Worm (Caenorhabditis elegans) whole organism, L1 larva: Measurements from ENCODE around the gene C07E3.3.

ENCODE experiments used
- F16B12.6 ChIP-seq: fragments of 150-350 bp; optimal IDR thresholded peaks from 2 replicates; lab custom pipeline; 2014; ENCODE audit warnings: missing biosample characterization, missing genetic modification characterization
- aha-1 ChIP-seq: fragments of 150-350 bp; optimal IDR thresholded peaks from 2 replicates; lab custom pipeline; 2014; ENCODE audit warnings: missing biosample characterization, missing genetic modification characterization
- alr-1 ChIP-seq: fragments of 200-800 bp; sonication (Bioruptor generic); optimal IDR thresholded peaks from 2 replicates; lab custom pipeline; 2018; ENCODE audit warnings: borderline replicate concordance, mild to moderate bottlenecking, missing genetic modification characterization, missing compliant biosample characterization
- aly-2 ChIP-seq: fragments of 150-350 bp; optimal IDR thresholded peaks from 2 replicates; lab custom pipeline; 2014; ENCODE audit warnings: missing biosample characterization, missing genetic modification characterization
- ceh-63 ChIP-seq: fragments of 200-800 bp; sonication (Bioruptor generic); optimal IDR thresholded peaks from 2 replicates; lab custom pipeline; 2018; ENCODE audit warnings: mild to moderate bottlenecking, missing genetic modification characterization, missing compliant biosample characterization
- ceh-82 ChIP-seq, 3 experiments: fragments of 150-350 bp in 1 of 3; sonication (generic microtip) in 2 of 3; optimal IDR thresholded peaks; 2 replicates each; lab custom pipeline; 2014 to 2017; ENCODE audit warnings: missing biosample characterization in 3 of 3, missing genetic modification characterization in 3 of 3
- ces-1 ChIP-seq: fragments of 150-350 bp; optimal IDR thresholded peaks from 2 replicates; lab custom pipeline; 2014; ENCODE audit warnings: missing biosample characterization, missing genetic modification reagents, missing genetic modification characterization
- dpl-1 ChIP-seq, 3 experiments: fragments of 150-350 bp in 2 of 3; sonication (generic microtip) in 1 of 3; optimal IDR thresholded peaks; 2 replicates each; lab custom pipeline; 2014 to 2017; ENCODE audit warnings: missing biosample characterization in 3 of 3, missing genetic modification characterization in 3 of 3, missing genetic modification reagents in 3 of 3
- egl-13 ChIP-seq: sonication (generic microtip); optimal IDR thresholded peaks from 2 replicates; lab custom pipeline; 2016; ENCODE audit warnings: missing genotype, missing genetic modification reagents, missing genetic modification characterization, missing compliant biosample characterization
- fkh-10 ChIP-seq: sonication (generic microtip); optimal IDR thresholded peaks from 2 replicates; lab custom pipeline; 2017; ENCODE audit warnings: missing biosample characterization, missing genetic modification reagents, missing genetic modification characterization
- fkh-4 ChIP-seq: sonication (generic microtip); optimal IDR thresholded peaks from 2 replicates; lab custom pipeline; 2016; ENCODE audit warnings: missing compliant biosample characterization, missing genetic modification characterization, borderline replicate concordance
- grh-1 ChIP-seq: fragments of 200-800 bp; sonication (Bioruptor generic); IDR thresholded peaks from 2 replicates; pipeline ENCODE4 v1.3.6; 2022; ENCODE audit warnings: missing genetic modification reagents, missing genetic modification characterization, missing compliant biosample characterization
- hlh-17 ChIP-seq: fragments of 200-800 bp; sonication (Bioruptor generic); optimal IDR thresholded peaks from 2 replicates; lab custom pipeline; 2018; ENCODE audit warnings: missing genetic modification characterization, mild to moderate bottlenecking, missing compliant biosample characterization, moderate library complexity, borderline replicate concordance
- hpl-2 ChIP-seq: fragments of 150-350 bp; optimal IDR thresholded peaks from 2 replicates; lab custom pipeline; 2014; ENCODE audit warnings: missing biosample characterization, missing genetic modification reagents, missing genetic modification characterization
- irx-1 ChIP-seq: sonication (generic microtip); optimal IDR thresholded peaks from 2 replicates; lab custom pipeline; 2016; ENCODE audit warnings: missing genetic modification characterization, missing compliant biosample characterization
- isw-1 ChIP-seq: fragments of 200-800 bp; sonication (Bioruptor generic); IDR thresholded peaks from 2 replicates; pipeline ENCODE4 v1.3.6; 2022; ENCODE audit warnings: missing genetic modification characterization, missing compliant biosample characterization
- jun-1 ChIP-seq: fragments of 150-350 bp; optimal IDR thresholded peaks from 2 replicates; lab custom pipeline; 2014; ENCODE audit warnings: missing biosample characterization, missing genetic modification reagents, missing genetic modification characterization
- lin-13 ChIP-seq: fragments of 150-350 bp; optimal IDR thresholded peaks from 2 replicates; lab custom pipeline; 2014; ENCODE audit warnings: missing biosample characterization, missing genetic modification reagents, missing genetic modification characterization
- lin-14 ChIP-seq: fragments of 200-800 bp; sonication (Bioruptor generic); optimal IDR thresholded peaks from 2 replicates; lab custom pipeline; 2018; ENCODE audit warnings: mild to moderate bottlenecking, missing genetic modification characterization, moderate library complexity, missing compliant biosample characterization
- lsy-2 ChIP-seq, 2 experiments: fragments of 150-350 bp; optimal IDR thresholded peaks; 2 replicates each; lab custom pipeline; 2014; ENCODE audit warnings: missing biosample characterization in 2 of 2, missing genetic modification characterization in 2 of 2
- mdl-1 ChIP-seq, 2 experiments: fragments of 150-350 bp; optimal IDR thresholded peaks; 2 replicates each; lab custom pipeline; 2014 to 2017; ENCODE audit warnings: missing biosample characterization in 2 of 2, missing genetic modification characterization in 2 of 2, inconsistent platforms in 1 of 2
- mef-2 ChIP-seq: fragments of 150-350 bp; optimal IDR thresholded peaks from 2 replicates; lab custom pipeline; 2014; ENCODE audit warnings: missing biosample characterization, missing genetic modification characterization
- mep-1 ChIP-seq: fragments of 150-350 bp; optimal IDR thresholded peaks from 2 replicates; lab custom pipeline; 2014; ENCODE audit warnings: missing biosample characterization, missing genetic modification characterization
- nhr-11 ChIP-seq: fragments of 150-350 bp; optimal IDR thresholded peaks from 2 replicates; lab custom pipeline; 2014; ENCODE audit warnings: missing biosample characterization, missing genetic modification characterization
- nhr-19 ChIP-seq: fragments of 200-800 bp; sonication (Bioruptor generic); conservative IDR thresholded peaks from 2 replicates; pipeline ENCODE4 v1.3.6; 2022; ENCODE audit warnings: missing genetic modification characterization, missing compliant biosample characterization
- nhr-20 ChIP-seq: sonication (generic microtip); optimal IDR thresholded peaks from 2 replicates; lab custom pipeline; 2016; ENCODE audit warnings: mild to moderate bottlenecking, missing genetic modification characterization, missing compliant biosample characterization
- nhr-28 ChIP-seq: fragments of 150-350 bp; optimal IDR thresholded peaks from 2 replicates; lab custom pipeline; 2014; ENCODE audit warnings: missing biosample characterization, missing genetic modification characterization
- nhr-71 ChIP-seq: sonication (generic microtip); optimal IDR thresholded peaks from 2 replicates; lab custom pipeline; 2016; ENCODE audit warnings: mild to moderate bottlenecking, missing genetic modification characterization, moderate library complexity, missing compliant biosample characterization
- nhr-76 ChIP-seq: sonication (generic microtip); optimal IDR thresholded peaks from 2 replicates; lab custom pipeline; 2017; ENCODE audit warnings: missing biosample characterization, missing genetic modification characterization
- pqm-1 ChIP-seq: sonication (generic microtip); optimal IDR thresholded peaks from 3 replicates; lab custom pipeline; 2017; ENCODE audit warnings: missing biosample characterization, missing genetic modification characterization
- rnt-1 ChIP-seq: sonication (generic microtip); optimal IDR thresholded peaks from 2 replicates; lab custom pipeline; 2016; ENCODE audit warnings: mild to moderate bottlenecking, missing genetic modification characterization, moderate library complexity, missing compliant biosample characterization
- skn-1 ChIP-seq: fragments of 150-350 bp; optimal IDR thresholded peaks from 2 replicates; lab custom pipeline; 2014; ENCODE audit warnings: missing biosample characterization, missing genetic modification characterization
- snpc-4 ChIP-seq: fragments of 150-350 bp; optimal IDR thresholded peaks from 2 replicates; lab custom pipeline; 2014; ENCODE audit warnings: missing biosample characterization, missing genetic modification characterization
- sox-4 ChIP-seq: sonication (generic microtip); optimal IDR thresholded peaks from 2 replicates; lab custom pipeline; 2016; ENCODE audit warnings: missing genetic modification characterization, missing compliant biosample characterization
- sptf-1 ChIP-seq: fragments of 150-350 bp; optimal IDR thresholded peaks from 2 replicates; lab custom pipeline; 2014; ENCODE audit warnings: missing biosample characterization, missing genetic modification characterization
- sup-37 ChIP-seq: fragments of 200-800 bp; sonication (Bioruptor generic); optimal IDR thresholded peaks from 2 replicates; lab custom pipeline; 2018; ENCODE audit warnings: mild to moderate bottlenecking, missing genetic modification characterization, missing compliant biosample characterization
- swsn-7 ChIP-seq: sonication (generic microtip); optimal IDR thresholded peaks from 2 replicates; lab custom pipeline; 2016; ENCODE audit warnings: missing genetic modification characterization, missing compliant biosample characterization
- tbx-2 ChIP-seq: sonication (generic microtip); optimal IDR thresholded peaks from 2 replicates; lab custom pipeline; 2016; ENCODE audit warnings: missing genetic modification characterization, missing compliant biosample characterization
- tlp-1 ChIP-seq: fragments of 150-350 bp; optimal IDR thresholded peaks from 2 replicates; lab custom pipeline; 2014; ENCODE audit warnings: missing biosample characterization, missing genetic modification characterization
- unc-30 ChIP-seq: sonication (generic microtip); optimal IDR thresholded peaks from 2 replicates; lab custom pipeline; 2017; ENCODE audit warnings: missing biosample characterization, missing genetic modification characterization
- unc-98 ChIP-seq: fragments of 200-800 bp; sonication (Bioruptor generic); IDR thresholded peaks from 2 replicates; pipeline ENCODE4 v1.3.6; 2022; ENCODE audit warnings: missing genetic modification characterization, missing compliant biosample characterization
- xbp-1 ChIP-seq: sonication (generic microtip); optimal IDR thresholded peaks from 2 replicates; lab custom pipeline; 2016; ENCODE audit warnings: missing genetic modification characterization, missing compliant biosample characterization
- zag-1 ChIP-seq: fragments of 150-350 bp; optimal IDR thresholded peaks from 2 replicates; lab custom pipeline; 2014; ENCODE audit warnings: missing biosample characterization, missing genetic modification characterization
- zip-4 ChIP-seq: fragments of 200-800 bp; sonication (Bioruptor generic); optimal IDR thresholded peaks from 2 replicates; lab custom pipeline; 2018; ENCODE audit warnings: mild to moderate bottlenecking, missing genetic modification characterization, moderate library complexity, missing compliant biosample characterization

Gene C07E3.3

DNA sequence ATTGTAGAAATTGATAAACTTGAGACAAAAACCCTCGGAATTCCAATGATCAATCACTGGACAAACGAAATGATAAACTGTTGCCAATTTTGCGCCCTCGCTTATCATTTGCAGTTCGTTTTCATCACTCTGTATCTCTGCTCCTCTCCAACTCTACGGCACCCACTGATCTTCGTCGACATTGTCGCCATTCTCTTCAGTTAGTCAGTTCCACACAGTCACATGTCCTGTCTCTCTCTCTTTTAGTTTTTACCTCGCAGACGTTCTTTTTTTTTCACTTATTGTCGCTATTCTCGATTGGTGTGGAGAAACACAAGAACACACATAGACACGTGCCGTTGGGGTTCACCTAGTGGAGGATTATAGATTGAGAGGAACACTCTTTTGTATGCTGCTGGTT, 31.7 kb upstream of the C07E3.3 start (continued):
- TF ChIP-seq fkh-10 (GFP tag; lab: Kevin White, UChicago): no peak
- no peak for TF ChIP-seq ces-1 (GFP tag; lab: Kevin White, UChicago)
- no peak for TF ChIP-seq unc-98 (GFP tag; lab: Robert Waterston, UW)
- peak; percentile 35 for TF ChIP-seq rnt-1 (tag; lab: Kevin White, UChicago)
- no peak for TF ChIP-seq nhr-28 (tag; lab: Kevin White, UChicago)
- TF ChIP-seq nhr-19 (GFP tag; lab: Robert Waterston, UW): peak; percentile 61
- TF ChIP-seq pqm-1: no peak
- no peak for TF ChIP-seq nhr-11 (tag; lab: Kevin White, UChicago)
- TF ChIP-seq xbp-1: peak; percentile 28
- TF ChIP-seq sptf-1 (tag; lab: Kevin White, UChicago): no peak
- no peak for TF ChIP-seq tlp-1 (tag; lab: Kevin White, UChicago)
- TF ChIP-seq mdl-1 (tag; optimal IDR thresholded peaks at IDR 0.05; lab: Kevin White, UChicago): peak in 1 of 2 experiments; percentile 82
- TF ChIP-seq nhr-76 (tag; lab: Kevin White, UChicago): no peak
- no peak for TF ChIP-seq aha-1
- no peak for TF ChIP-seq sox-4 (tag; lab: Kevin White, UChicago)
- no peak for TF ChIP-seq grh-1 (GFP tag; lab: Robert Waterston, UW)
- no peak for TF ChIP-seq zag-1 (tag; lab: Kevin White, UChicago)
- TF ChIP-seq sup-37: no peak
- no peak for TF ChIP-seq alr-1 (tag; lab: Kevin White, UChicago)
- peak; percentile 3 for TF ChIP-seq jun-1
- TF ChIP-seq nhr-20 (tag; lab: Kevin White, UChicago): peak; percentile 74
- no peak for TF ChIP-seq irx-1 (tag; lab: Kevin White, UChicago)
- no peak for TF ChIP-seq isw-1 (GFP tag; lab: Robert Waterston, UW)
- no peak for TF ChIP-seq zip-4 (GFP tag; lab: Kevin White, UChicago)
- peak; percentile 17 for TF ChIP-seq tbx-2 (tag; lab: Kevin White, UChicago)
- peak in 2 of 3 experiments; percentile 11 to 29 for TF ChIP-seq dpl-1 (GFP tag; optimal IDR thresholded peaks at IDR 0.05; lab: Kevin White, UChicago)
- TF ChIP-seq swsn-7 (tag; lab: Kevin White, UChicago): no peak
- no peak for TF ChIP-seq egl-13 (tag; lab: Kevin White, UChicago)
- TF ChIP-seq hpl-2 (GFP tag; lab: Kevin White, UChicago): no peak
- TF ChIP-seq ceh-82 (tag; optimal IDR thresholded peaks at IDR 0.05; lab: Kevin White, UChicago): no peak
- peak; percentile 34 to 41 for TF ChIP-seq lsy-2 (tag; optimal IDR thresholded peaks at IDR 0.05; lab: Kevin White, UChicago)
- TF ChIP-seq F16B12.6: no peak
- TF ChIP-seq ceh-63 (GFP tag; lab: Kevin White, UChicago): no peak
- no peak for TF ChIP-seq hlh-17 (GFP tag; lab: Kevin White, UChicago)
- TF ChIP-seq nhr-71 (tag; lab: Kevin White, UChicago): peak; percentile 77
- no peak for TF ChIP-seq aly-2 (tag; lab: Kevin White, UChicago)
- TF ChIP-seq snpc-4 (tag; lab: Kevin White, UChicago): peak; percentile 2
- TF ChIP-seq lin-14 (GFP tag; lab: Kevin White, UChicago): peak; percentile 87
- TF ChIP-seq unc-30 (tag; lab: Kevin White, UChicago): no peak
- no peak for TF ChIP-seq mef-2
- TF ChIP-seq lin-13 (GFP tag; lab: Kevin White, UChicago): no peak
- no peak for TF ChIP-seq skn-1 (tag; lab: Kevin White, UChicago)
- TF ChIP-seq mep-1 (tag; lab: Kevin White, UChicago): peak; percentile 64
- TF ChIP-seq fkh-4 (tag; lab: Kevin White, UChicago): no peak
- TF ChIP-seq, all 84 proteins: peak for 23
